Worm (Caenorhabditis elegans) whole organism, L2 larva: ENCODE data around the gene C30G7.3.

ENCODE experiments used
- C34F6.9 ChIP-seq: fragments of 150-350 bp; optimal IDR thresholded peaks from 2 replicates; lab custom pipeline; 2014; ENCODE audit warnings: missing biosample characterization, missing genetic modification characterization
- F13H6.1 ChIP-seq: sonication (generic microtip); optimal IDR thresholded peaks from 2 replicates; lab custom pipeline; 2016; ENCODE audit warnings: missing genetic modification characterization, missing compliant biosample characterization
- R02D3.7 ChIP-seq: fragments of 150-350 bp; optimal IDR thresholded peaks from 2 replicates; lab custom pipeline; 2014; ENCODE audit warnings: missing biosample characterization, missing genetic modification characterization
- Y55F3AM.14 ChIP-seq: fragments of 200-800 bp; sonication (Bioruptor generic); optimal IDR thresholded peaks from 2 replicates; lab custom pipeline; 2018; ENCODE audit warnings: mild to moderate bottlenecking, missing genetic modification characterization, missing compliant biosample characterization
- alr-1 ChIP-seq: fragments of 150-350 bp; optimal IDR thresholded peaks from 2 replicates; lab custom pipeline; 2014; ENCODE audit warnings: missing biosample characterization, missing genetic modification characterization
- aly-2 ChIP-seq: fragments of 150-350 bp; optimal IDR thresholded peaks from 2 replicates; lab custom pipeline; 2014; ENCODE audit warnings: missing biosample characterization, missing genetic modification characterization
- ama-1 ChIP-seq: fragments of 150-350 bp; optimal IDR thresholded peaks from 2 replicates; lab custom pipeline; 2018; ENCODE audit warnings: inconsistent platforms
- ceh-16 ChIP-seq: fragments of 150-350 bp; optimal IDR thresholded peaks from 2 replicates; lab custom pipeline; 2014; ENCODE audit warnings: missing biosample characterization, missing genetic modification characterization
- ceh-82 ChIP-seq: fragments of 150-350 bp; optimal IDR thresholded peaks from 2 replicates; lab custom pipeline; 2014; ENCODE audit warnings: missing biosample characterization, missing genetic modification characterization
- dmd-4 ChIP-seq: sonication (generic microtip); optimal IDR thresholded peaks from 2 replicates; lab custom pipeline; 2017; ENCODE audit warnings: missing biosample characterization, missing genetic modification characterization
- egl-27 ChIP-seq: sonication (generic microtip); optimal IDR thresholded peaks from 3 replicates; lab custom pipeline; 2017; ENCODE audit warnings: missing biosample characterization, missing genetic modification reagents, missing genetic modification characterization
- elt-1 ChIP-seq: fragments of 150-350 bp; optimal IDR thresholded peaks from 2 replicates; lab custom pipeline; 2014; ENCODE audit warnings: missing biosample characterization, missing genetic modification characterization
- fos-1 ChIP-seq: fragments of 150-350 bp; optimal IDR thresholded peaks from 2 replicates; lab custom pipeline; 2014; ENCODE audit warnings: missing biosample characterization, missing genetic modification characterization
- gmeb-1 ChIP-seq: fragments of 150-350 bp; optimal IDR thresholded peaks from 2 replicates; lab custom pipeline; 2014; ENCODE audit warnings: missing biosample characterization, missing genetic modification characterization
- lin-11 ChIP-seq: fragments of 150-350 bp; sonication (generic microtip); optimal IDR thresholded peaks from 2 replicates; lab custom pipeline; 2014; ENCODE audit warnings: missing biosample characterization, missing genetic modification characterization, inconsistent platforms, mixed read lengths
- lin-13 ChIP-seq: fragments of 150-350 bp; optimal IDR thresholded peaks from 2 replicates; lab custom pipeline; 2014; ENCODE audit warnings: missing biosample characterization, missing genetic modification reagents, missing genetic modification characterization
- lin-39 ChIP-seq: fragments of 150-350 bp; optimal IDR thresholded peaks from 2 replicates; lab custom pipeline; 2014; ENCODE audit warnings: missing biosample characterization, missing genetic modification reagents, missing genetic modification characterization
- lsy-2 ChIP-seq, 2 experiments: fragments of 150-350 bp in 1 of 2; sonication (generic microtip) in 1 of 2; optimal IDR thresholded peaks; 2 replicates each; lab custom pipeline; 2014 to 2017; ENCODE audit warnings: missing biosample characterization in 2 of 2, missing genetic modification characterization in 2 of 2
- mab-5 ChIP-seq: fragments of 150-350 bp; optimal IDR thresholded peaks from 2 replicates; lab custom pipeline; 2014; ENCODE audit warnings: missing biosample characterization, missing genetic modification characterization
- mbf-1 ChIP-seq: sonication (generic microtip); optimal IDR thresholded peaks from 2 replicates; lab custom pipeline; 2017; ENCODE audit warnings: missing biosample characterization, missing genetic modification characterization
- mdl-1 ChIP-seq, 2 experiments: fragments of 150-350 bp in 1 of 2; sonication (generic microtip) in 1 of 2; optimal IDR thresholded peaks; 2 replicates each; lab custom pipeline; 2017; ENCODE audit warnings: missing biosample characterization in 2 of 2, missing genetic modification characterization in 2 of 2
- nhr-129 ChIP-seq: fragments of 150-350 bp; optimal IDR thresholded peaks from 2 replicates; lab custom pipeline; 2014; ENCODE audit warnings: missing biosample characterization, missing genetic modification characterization
- nhr-21 ChIP-seq: fragments of 150-350 bp; optimal IDR thresholded peaks from 2 replicates; lab custom pipeline; 2014; ENCODE audit warnings: missing biosample characterization, missing genetic modification characterization
- nhr-237 ChIP-seq: fragments of 150-350 bp; optimal IDR thresholded peaks from 2 replicates; lab custom pipeline; 2014; ENCODE audit warnings: missing biosample characterization, missing genetic modification characterization
- nhr-25 ChIP-seq: fragments of 150-350 bp; sonication (generic microtip); optimal IDR thresholded peaks from 3 replicates; lab custom pipeline; 2014; ENCODE audit warnings: missing biosample characterization, missing genetic modification characterization
- nhr-6 ChIP-seq: fragments of 150-350 bp; optimal IDR thresholded peaks from 2 replicates; lab custom pipeline; 2014; ENCODE audit warnings: missing biosample characterization, missing genetic modification characterization
- peb-1 ChIP-seq: fragments of 150-350 bp; optimal IDR thresholded peaks from 2 replicates; lab custom pipeline; 2014; ENCODE audit warnings: missing biosample characterization, missing genetic modification characterization
- sem-4 ChIP-seq: fragments of 150-350 bp; optimal IDR thresholded peaks from 2 replicates; lab custom pipeline; 2014; ENCODE audit warnings: missing biosample characterization, missing genetic modification reagents, missing genetic modification characterization
- skn-1 ChIP-seq: sonication (generic microtip); optimal IDR thresholded peaks from 2 replicates; lab custom pipeline; 2017; ENCODE audit warnings: missing biosample characterization, missing genetic modification characterization
- sma-3 ChIP-seq: sonication (generic microtip); optimal IDR thresholded peaks from 2 replicates; lab custom pipeline; 2016; ENCODE audit warnings: missing genetic modification reagents, missing genetic modification characterization, missing compliant biosample characterization
- sma-9 ChIP-seq, 2 experiments: fragments of 150-350 bp in 1 of 2; sonication (generic microtip) in 1 of 2; optimal IDR thresholded peaks; 2 replicates each; lab custom pipeline; 2014 to 2016; ENCODE audit warnings: missing genetic modification characterization in 2 of 2, mild to moderate bottlenecking in 1 of 2, missing biosample characterization in 1 of 2, missing compliant biosample characterization in 1 of 2, missing genetic modification reagents in 1 of 2, moderate library complexity in 1 of 2
- snpc-4 ChIP-seq: fragments of 150-350 bp; optimal IDR thresholded peaks from 2 replicates; lab custom pipeline; 2014; ENCODE audit warnings: missing biosample characterization, missing genetic modification characterization
- unc-39 ChIP-seq: fragments of 150-350 bp; optimal IDR thresholded peaks from 2 replicates; lab custom pipeline; 2014; ENCODE audit warnings: missing biosample characterization, missing genetic modification characterization
- unc-62 ChIP-seq: fragments of 150-350 bp; optimal IDR thresholded peaks from 2 replicates; lab custom pipeline; 2014; ENCODE audit warnings: missing biosample characterization, missing genetic modification reagents, missing genetic modification characterization
- zag-1 ChIP-seq: fragments of 150-350 bp; optimal IDR thresholded peaks from 2 replicates; lab custom pipeline; 2014; ENCODE audit warnings: missing biosample characterization, missing genetic modification characterization
- ztf-11 ChIP-seq: sonication (generic microtip); optimal IDR thresholded peaks from 2 replicates; lab custom pipeline; 2017; ENCODE audit warnings: missing biosample characterization, missing genetic modification characterization
- ztf-4 ChIP-seq: fragments of 150-350 bp; optimal IDR thresholded peaks from 2 replicates; lab custom pipeline; 2014; ENCODE audit warnings: missing biosample characterization, missing genetic modification characterization

Gene C30G7.3

DNA sequence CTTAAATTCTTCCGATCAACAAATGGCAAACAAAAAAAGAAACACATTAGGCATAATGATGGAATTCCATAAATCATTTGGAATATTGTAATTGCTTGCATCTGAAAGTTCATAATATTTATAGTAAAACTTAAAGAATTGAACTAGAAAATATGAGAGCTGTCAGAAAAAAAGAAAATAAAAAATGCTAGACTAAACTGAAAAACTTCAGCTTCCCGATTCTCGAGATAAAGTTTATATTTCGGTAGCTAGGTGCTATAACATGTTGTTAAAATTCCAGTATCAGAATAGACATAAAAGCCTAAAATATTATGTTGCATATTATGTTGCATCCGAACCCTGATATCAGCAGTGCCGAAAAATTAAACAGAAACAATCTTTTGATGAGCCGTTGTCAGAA, 21.4 kb downstream of the C30G7.3 start, which contains the start of gene srg-54:
srg-54 (minus strand) TSS at position 101 of the 400 bp plus-strand sequence.
- TF ChIP-seq F13H6.1 (tag; lab: Kevin White, UChicago): no peak
- no peak for TF ChIP-seq lin-39
- no peak for TF ChIP-seq lsy-2 (tag; optimal IDR thresholded peaks at IDR 0.05; lab: Kevin White, UChicago)
- TF ChIP-seq alr-1 (tag; lab: Kevin White, UChicago): no peak
- TF ChIP-seq fos-1 (tag; lab: Kevin White, UChicago): no peak
- no peak for TF ChIP-seq ztf-4 (tag; lab: Kevin White, UChicago)
- TF ChIP-seq sma-3: no peak
- no peak for TF ChIP-seq nhr-237 (tag; lab: Kevin White, UChicago)
- no peak for TF ChIP-seq snpc-4 (tag; lab: Kevin White, UChicago)
- no peak for TF ChIP-seq ceh-16
- TF ChIP-seq nhr-129 (tag; lab: Kevin White, UChicago): no peak
- TF ChIP-seq unc-39 (tag; lab: Kevin White, UChicago): no peak
- TF ChIP-seq egl-27 (tag; lab: Kevin White, UChicago): no peak
- no peak for TF ChIP-seq sem-4 (tag; lab: Kevin White, UChicago)
- TF ChIP-seq sma-9 (GFP tag; optimal IDR thresholded peaks at IDR 0.05; lab: Kevin White, UChicago): no peak
- TF ChIP-seq sma-9 (tag; optimal IDR thresholded peaks at IDR 0.05; lab: Kevin White, UChicago): no peak
- no peak for TF ChIP-seq nhr-21 (tag; lab: Kevin White, UChicago)

DNA sequence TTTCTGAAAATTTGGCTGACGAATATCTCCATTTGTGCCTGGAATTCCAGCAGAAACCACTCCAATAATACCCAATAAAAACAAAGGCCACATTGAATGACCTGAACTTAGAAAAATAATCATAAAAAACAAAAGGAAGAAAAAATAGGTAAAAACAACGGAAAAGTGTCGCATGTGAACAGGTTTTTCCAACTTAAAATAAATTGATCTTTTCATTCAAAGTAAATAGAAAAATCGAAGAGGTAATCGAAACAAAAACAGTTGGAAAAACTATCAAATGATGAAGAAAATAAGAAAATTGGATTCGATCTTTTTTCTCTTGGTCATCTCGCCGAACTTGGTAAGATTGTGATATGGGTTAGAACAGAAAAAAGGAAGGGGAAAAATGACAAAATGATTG, 24.0 kb downstream of the C30G7.3 start, which contains the start of gene zmp-4:
zmp-4 (minus strand) TSS at position 101 of the 400 bp plus-strand sequence.
- TF ChIP-seq sma-3: no peak
- no peak for TF ChIP-seq sma-9 (GFP tag; optimal IDR thresholded peaks at IDR 0.05; lab: Kevin White, UChicago)
- no peak for TF ChIP-seq sma-9 (tag; optimal IDR thresholded peaks at IDR 0.05; lab: Kevin White, UChicago)
- TF ChIP-seq Y55F3AM.14 (GFP tag; lab: Kevin White, UChicago): no peak
- no peak for TF ChIP-seq nhr-6 (tag; lab: Kevin White, UChicago)
- no peak for TF ChIP-seq dmd-4 (tag; lab: Kevin White, UChicago)
- no peak for TF ChIP-seq lin-11 (tag; lab: Kevin White, UChicago)

DNA sequence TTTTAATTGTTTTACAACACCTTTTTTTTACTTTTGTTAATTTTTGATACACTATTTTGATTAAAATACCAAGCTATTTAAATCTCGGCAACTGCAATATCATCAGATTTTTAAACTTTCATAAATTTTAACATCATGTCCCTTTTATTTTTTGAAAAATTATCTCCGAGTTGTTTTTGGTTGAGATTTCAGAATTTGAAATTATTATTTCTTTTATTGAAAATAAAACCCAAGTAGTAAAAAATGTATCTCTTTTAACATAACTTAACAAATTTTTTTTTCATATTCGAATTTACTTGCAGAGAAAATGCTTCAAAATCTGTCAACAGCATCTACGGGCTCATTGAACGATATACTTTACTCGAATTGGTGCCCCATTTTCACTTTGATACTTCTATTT, 29.9 kb downstream of the C30G7.3 start, which contains the start of gene H12D21.11:
H12D21.11 (plus strand) TSS at position 301 of the 400 bp plus-strand sequence.
- TF ChIP-seq ztf-11 (tag; lab: Kevin White, UChicago): no peak
- TF ChIP-seq skn-1 (tag; lab: Kevin White, UChicago): no peak
- TF ChIP-seq aly-2 (tag; lab: Kevin White, UChicago): no peak

DNA sequence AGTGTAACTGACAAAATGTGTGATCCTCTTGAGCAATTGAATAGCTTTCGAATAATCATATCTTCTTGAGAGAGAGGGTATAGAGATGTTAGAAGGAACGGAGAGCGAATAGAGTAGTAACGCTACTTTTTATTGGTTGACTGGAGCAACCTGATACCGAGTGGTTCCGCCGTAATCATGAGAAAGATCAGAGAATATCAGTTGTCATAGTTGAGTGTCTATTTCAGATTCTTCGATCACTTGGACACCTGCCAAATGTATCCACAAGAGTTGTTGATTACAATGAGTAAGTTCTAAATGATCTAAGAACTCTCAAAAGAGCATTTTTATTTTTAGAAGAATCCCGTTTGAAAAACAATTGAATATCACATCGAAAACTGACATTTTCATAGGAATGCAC, 34.7 kb downstream of the C30G7.3 start:
- TF ChIP-seq nhr-129 (tag; lab: Kevin White, UChicago): no peak
- TF ChIP-seq zag-1 (tag; lab: Kevin White, UChicago): no peak
- no peak for TF ChIP-seq mab-5 (tag; lab: Kevin White, UChicago)
- no peak for TF ChIP-seq lsy-2 (tag; optimal IDR thresholded peaks at IDR 0.05; lab: Kevin White, UChicago)
- no peak for TF ChIP-seq alr-1 (tag; lab: Kevin White, UChicago)
- TF ChIP-seq mdl-1 (tag; optimal IDR thresholded peaks at IDR 0.05; lab: Kevin White, UChicago): no peak
- TF ChIP-seq unc-39 (tag; lab: Kevin White, UChicago): no peak
- TF ChIP-seq, all 48 proteins: peak for 0

DNA sequence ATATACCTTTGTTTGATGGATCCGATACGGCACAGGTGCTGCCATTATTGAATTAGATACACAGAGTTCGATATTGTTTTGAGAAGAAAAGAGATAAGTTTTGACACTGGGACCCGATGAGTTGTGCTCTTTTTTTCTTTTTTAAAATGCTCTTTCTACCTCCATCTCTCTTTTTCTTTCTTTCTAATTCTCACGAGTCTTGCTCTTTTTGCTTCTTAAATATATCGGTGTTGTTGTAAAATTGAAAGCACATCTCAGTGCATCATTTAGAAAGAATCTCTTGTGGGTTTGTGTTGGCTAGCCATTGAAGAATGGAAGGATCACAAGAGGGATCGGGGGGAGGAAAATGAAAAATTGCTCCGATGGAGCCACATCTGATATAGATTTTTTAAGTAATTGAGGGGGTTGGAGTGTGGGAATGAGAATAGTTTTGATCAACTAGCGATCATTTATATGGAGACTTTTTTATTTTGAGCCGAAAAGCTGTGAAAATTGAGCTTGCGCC, 36.1 kb downstream of the C30G7.3 start, which contains the start of gene H12D21.9:
H12D21.9 (minus strand) TSS at position 148 of the 505 bp plus-strand sequence.
- TF ChIP-seq gmeb-1 (no peak), mbf-1 (tag; lab: Kevin White, UChicago) (no peak), zag-1 (tag; lab: Kevin White, UChicago) (no peak), lin-13 (GFP tag; lab: Kevin White, UChicago) (no peak), elt-1 (tag; lab: Kevin White, UChicago) (no peak), C34F6.9 (tag; lab: Kevin White, UChicago) (peak; percentile 2)

DNA sequence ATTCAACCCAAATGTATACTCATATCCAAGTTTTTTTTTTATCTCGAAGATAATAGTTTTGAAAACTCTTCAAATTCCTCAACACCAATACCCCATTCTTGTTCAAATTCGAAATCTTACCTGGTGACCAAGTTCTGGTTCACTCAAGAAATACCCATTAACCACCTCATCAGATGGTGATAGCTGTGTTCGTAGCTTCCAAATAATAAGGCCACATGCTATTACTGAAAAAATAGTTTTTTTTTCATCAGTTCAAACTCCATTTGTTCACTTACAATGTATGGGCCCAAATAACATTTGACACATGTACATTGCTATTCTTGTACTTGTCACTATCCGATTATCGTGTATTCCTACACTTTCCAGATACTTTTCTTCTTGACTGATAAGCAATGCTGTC, 38.1 kb downstream of the C30G7.3 start:
- TF ChIP-seq mab-5 (tag; lab: Kevin White, UChicago) (no peak), nhr-25 (tag; lab: Kevin White, UChicago) (no peak), sma-3 (no peak), lin-11 (tag; lab: Kevin White, UChicago) (no peak), elt-1 (tag; lab: Kevin White, UChicago) (no peak), zag-1 (tag; lab: Kevin White, UChicago) (no peak), peb-1 (tag; lab: Kevin White, UChicago) (no peak), ztf-4 (tag; lab: Kevin White, UChicago) (no peak), R02D3.7 (tag; lab: Kevin White, UChicago) (no peak), ama-1 (no peak), unc-62 (GFP tag; lab: Kevin White, UChicago) (no peak), mdl-1 (tag; optimal IDR thresholded peaks at IDR 0.05; lab: Kevin White, UChicago) (no peak), fos-1 (tag; lab: Kevin White, UChicago) (no peak), Y55F3AM.14 (GFP tag; lab: Kevin White, UChicago) (no peak), ceh-82 (no peak), ztf-11 (tag; lab: Kevin White, UChicago) (no peak), lin-39 (no peak), sem-4 (tag; lab: Kevin White, UChicago) (no peak)
